Worm (Caenorhabditis elegans): ENCODE results near the gene etr-1.

DNA sequence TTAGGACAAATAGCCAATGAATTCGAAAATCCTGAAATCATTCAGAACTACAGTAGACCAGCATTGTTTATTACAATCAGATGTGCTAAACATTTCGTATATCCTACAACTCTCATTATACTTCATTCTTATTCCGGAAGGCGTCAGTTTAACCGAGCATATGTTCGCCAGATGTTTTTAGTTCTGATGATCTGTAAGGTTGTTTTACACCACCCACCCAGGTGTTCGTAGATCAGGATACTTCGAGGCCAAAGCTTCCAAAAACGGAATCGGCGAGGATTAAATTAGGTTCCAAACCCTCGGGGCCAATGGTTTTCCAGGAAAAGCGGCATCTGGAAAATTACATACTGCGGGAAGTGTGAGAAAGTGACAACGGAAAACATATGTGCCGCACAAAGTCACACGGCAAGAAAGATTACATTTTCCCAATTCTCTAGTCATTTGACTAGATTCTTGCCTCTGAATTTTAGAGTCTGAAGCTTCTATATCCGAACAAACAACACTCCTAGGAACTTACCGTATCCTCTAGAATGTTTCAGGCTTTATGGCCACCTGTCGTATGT lies 1.5 kb upstream of the etr-1 start:
- TF ChIP-seq flh-1 (GFP tag; optimal IDR thresholded peaks at IDR 0.05) (no peak), tbx-8 (GFP tag; optimal IDR thresholded peaks at IDR 0.05) (no peak), hlh-1 (tag; optimal IDR thresholded peaks at IDR 0.05) (peak; percentile 64), unc-62 (GFP tag; optimal IDR thresholded peaks at IDR 0.05) (no peak), mep-1 (tag; optimal IDR thresholded peaks at IDR 0.05) (no peak), ztf-11 (tag; optimal IDR thresholded peaks at IDR 0.05) (no peak), blmp-1 (tag; optimal IDR thresholded peaks at IDR 0.05) (no peak), nhr-76 (tag; optimal IDR thresholded peaks at IDR 0.05) (no peak), mab-5 (tag; optimal IDR thresholded peaks at IDR 0.05) (no peak), nhr-28 (tag; optimal IDR thresholded peaks at IDR 0.05) (no peak), nhr-237 (tag; optimal IDR thresholded peaks at IDR 0.05) (no peak), snpc-4 (tag; optimal IDR thresholded peaks at IDR 0.05) (no peak), elt-1 (tag; optimal IDR thresholded peaks at IDR 0.05; ENCODE audit: borderline replicate concordance, insufficient read depth) (no peak), pha-4 (tag; optimal IDR thresholded peaks at IDR 0.05) (no peak)
